Fruit fly (Drosophila melanogaster) whole organism, pupa: ENCODE data around the gene CycD.

Experiments used
- CG10348 ChIP-seq: fragments of 200-800 bp; sonication (Bioruptor generic); IDR thresholded peaks from 2 replicates; pipeline ENCODE4 v1.3.6; 2022; ENCODE audit warnings: missing biosample characterization, missing genetic modification characterization
- CG12605 ChIP-seq: fragments of 200-800 bp; sonication (Bioruptor generic); IDR thresholded peaks from 2 replicates; pipeline ENCODE4 v1.3.6; 2022; ENCODE audit warnings: missing biosample characterization, missing genetic modification characterization
- CG13204 ChIP-seq: fragments of 200-800 bp; sonication (Bioruptor generic); optimal IDR thresholded peaks from 2 replicates; lab custom pipeline; 2018; ENCODE audit warnings: missing biosample characterization, mild to moderate bottlenecking, missing genetic modification characterization, moderate library complexity
- CG14655 ChIP-seq: fragments of 200-800 bp; sonication (Bioruptor generic); optimal IDR thresholded peaks from 3 replicates; lab custom pipeline; 2017; ENCODE audit warnings: mild to moderate bottlenecking, missing biosample characterization, missing genetic modification reagents, missing genetic modification characterization
- CG15710 ChIP-seq: fragments of 200-800 bp; sonication (Bioruptor generic); optimal IDR thresholded peaks from 2 replicates; lab custom pipeline; 2018; ENCODE audit warnings: missing biosample characterization, mild to moderate bottlenecking, missing genetic modification characterization, moderate library complexity
- CG17806 ChIP-seq: fragments of 200-800 bp; sonication (Bioruptor generic); optimal IDR thresholded peaks from 2 replicates; lab custom pipeline; 2018; ENCODE audit warnings: missing biosample characterization, mild to moderate bottlenecking, missing genetic modification characterization, moderate library complexity
- CG32121 ChIP-seq: fragments of 200-800 bp; sonication (Bioruptor generic); IDR thresholded peaks from 2 replicates; pipeline ENCODE4 v1.3.6; 2022; ENCODE audit warnings: missing biosample characterization, missing genetic modification characterization
- CG34367 ChIP-seq: fragments of 200-800 bp; sonication (Bioruptor generic); optimal IDR thresholded peaks from 2 replicates; lab custom pipeline; 2018; ENCODE audit warnings: missing biosample characterization, mild to moderate bottlenecking, missing genetic modification characterization
- CG4496 ChIP-seq: fragments of 200-800 bp; sonication (Bioruptor generic); IDR thresholded peaks from 3 replicates; pipeline ENCODE4 v1.3.6; 2022; ENCODE audit warnings: missing biosample characterization, missing genetic modification characterization
- CG8159 ChIP-seq: fragments of 200-800 bp; sonication (Bioruptor generic); optimal IDR thresholded peaks from 3 replicates; lab custom pipeline; 2018; ENCODE audit warnings: missing biosample characterization, mild to moderate bottlenecking, missing genetic modification characterization, moderate library complexity
- CG8301 ChIP-seq: fragments of 200-800 bp; sonication (Bioruptor generic); optimal IDR thresholded peaks from 2 replicates; lab custom pipeline; 2018; ENCODE audit warnings: missing biosample characterization, mild to moderate bottlenecking, missing genetic modification characterization
- CG9948 ChIP-seq: fragments of 200-800 bp; sonication (Bioruptor generic); optimal IDR thresholded peaks from 2 replicates; lab custom pipeline; 2018; ENCODE audit warnings: missing biosample characterization, mild to moderate bottlenecking, missing genetic modification characterization, moderate library complexity
- D1 ChIP-seq: fragments of 200-800 bp; sonication (Bioruptor generic); optimal IDR thresholded peaks from 2 replicates; lab custom pipeline; 2018; ENCODE audit warnings: missing biosample characterization, mild to moderate bottlenecking, missing genetic modification characterization, moderate library complexity
- EcR ChIP-seq: fragments of 200-800 bp; sonication (Bioruptor generic); optimal IDR thresholded peaks from 3 replicates; lab custom pipeline; 2019; ENCODE audit warnings: missing biosample characterization, missing genetic modification characterization, mild to moderate bottlenecking, moderate library complexity, missing genetic modification reagents
- Ets98B ChIP-seq: fragments of 200-800 bp; sonication (Bioruptor generic); IDR thresholded peaks from 2 replicates; pipeline ENCODE4 v1.3.6; 2022; ENCODE audit warnings: missing biosample characterization, missing genetic modification characterization
- Pif1A ChIP-seq: fragments of 200-800 bp; sonication (Bioruptor generic); optimal IDR thresholded peaks from 3 replicates; lab custom pipeline; 2016; ENCODE audit warnings: missing biosample characterization, missing genetic modification characterization
- Pif1B ChIP-seq: fragments of 200-800 bp; sonication (Bioruptor generic); optimal IDR thresholded peaks from 3 replicates; lab custom pipeline; 2016; ENCODE audit warnings: missing biosample characterization, missing genetic modification characterization
- Snoo ChIP-seq: fragments of 200-800 bp; sonication (Bioruptor generic); optimal IDR thresholded peaks from 3 replicates; lab custom pipeline; 2017; ENCODE audit warnings: missing biosample characterization, mild to moderate bottlenecking, missing genetic modification characterization, inconsistent platforms
- fd96Ca ChIP-seq: fragments of 200-800 bp; sonication (Bioruptor generic); IDR thresholded peaks from 3 replicates; pipeline ENCODE4 v1.3.6; 2022; ENCODE audit warnings: missing biosample characterization, missing genetic modification characterization
- gl ChIP-seq: fragments of 200-800 bp; sonication (Bioruptor generic); optimal IDR thresholded peaks from 2 replicates; lab custom pipeline; 2018; ENCODE audit warnings: missing biosample characterization, mild to moderate bottlenecking, missing genetic modification characterization
- rn ChIP-seq: fragments of 200-800 bp; sonication (Bioruptor generic); IDR thresholded peaks from 2 replicates; pipeline ENCODE4 v1.3.6; 2022; ENCODE audit warnings: missing biosample characterization, missing genetic modification characterization

CycD gene

DNA sequence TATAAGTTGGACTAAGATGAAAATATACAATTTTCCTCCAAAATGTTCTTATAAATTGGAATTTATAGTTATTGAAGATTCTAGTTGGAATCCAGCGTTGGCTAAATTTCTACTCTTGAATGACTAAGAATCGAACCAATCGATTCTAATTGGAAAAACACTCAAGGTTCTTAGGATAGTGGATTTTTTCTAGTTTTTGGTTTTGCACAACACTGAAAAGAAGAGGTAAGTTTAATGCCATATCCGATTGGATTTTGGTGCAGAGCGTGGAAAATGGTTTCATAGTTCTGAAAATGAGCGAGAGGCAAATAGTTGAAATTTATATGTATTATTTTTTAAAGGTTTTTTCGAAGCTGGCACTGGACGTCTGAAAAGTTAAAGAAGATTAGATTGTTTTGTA, 33.9 kb downstream of the CycD start:
- TF ChIP-seq Pif1A (no peak), EcR (no peak), CG17806 (no peak), fd96Ca (GFP tag; lab: Robert Waterston, UW) (no peak)

- TF ChIP-seq EcR (peak; percentile 50), CG10348 (no peak), CG8159 (no peak), CG14655 (GFP tag; lab: Kevin White, UChicago) (no peak)
Measured at dm6 chrX:15874437-15874836, 35.0 kb downstream of the CycD start.

dm6 chrX:15870777-15871757, 38.4 kb downstream of the CycD start:
- no peak for TF ChIP-seq CG12605 (GFP tag; lab: Robert Waterston, UW)

dm6 chrX:15869843-15870242, 39.6 kb downstream of the CycD start, which contains the start of gene CG16952:
CG16952 (plus strand) TSS chrX:15870183.
- TF ChIP-seq Snoo (tag; lab: Kevin White, UChicago) = no peak
- TF ChIP-seq Pif1A = no peak
- no peak for TF ChIP-seq gl (tag; lab: Kevin White, UChicago)
- TF ChIP-seq CG34367 (tag; lab: Kevin White, UChicago) = no peak
- no peak for TF ChIP-seq rn
- TF ChIP-seq Ets98B (GFP tag; lab: Robert Waterston, UW) = no peak
- no peak for TF ChIP-seq EcR
- TF ChIP-seq, all 21 proteins: peak for 0

dm6 chrX:15868781-15869180, 40.7 kb downstream of the CycD start:
- TF ChIP-seq Snoo (tag; lab: Kevin White, UChicago) (no peak), rn (no peak), D1 (tag; lab: Kevin White, UChicago) (no peak), EcR (no peak), CG15710 (tag; lab: Kevin White, UChicago) (no peak), Pif1A (no peak), Pif1B (GFP tag; lab: Kevin White, UChicago) (no peak), CG8301 (no peak), gl (tag; lab: Kevin White, UChicago) (no peak), CG13204 (GFP tag; lab: Kevin White, UChicago) (no peak)

- TF ChIP-seq CG12605 (GFP tag; lab: Robert Waterston, UW) (peak; percentile 100), CG9948 (peak; percentile 99), rn (peak; percentile 97), CG34367 (tag; lab: Kevin White, UChicago) (peak; percentile 99), CG8159 (peak; percentile 100), D1 (tag; lab: Kevin White, UChicago) (peak; percentile 100), Pif1B (GFP tag; lab: Kevin White, UChicago) (peak; percentile 100), fd96Ca (GFP tag; lab: Robert Waterston, UW) (no peak), Ets98B (GFP tag; lab: Robert Waterston, UW) (peak; percentile 100), CG15710 (tag; lab: Kevin White, UChicago) (peak; percentile 100), gl (tag; lab: Kevin White, UChicago) (peak; percentile 98), CG13204 (GFP tag; lab: Kevin White, UChicago) (peak; percentile 98), CG17806 (peak; percentile 100), CG14655 (GFP tag; lab: Kevin White, UChicago) (peak; percentile 99), CG32121 (GFP tag; lab: Robert Waterston, UW) (peak; percentile 100), Snoo (tag; lab: Kevin White, UChicago) (peak; percentile 99), Pif1A (peak; percentile 99), CG8301 (peak; percentile 99), CG4496 (GFP tag; lab: Robert Waterston, UW) (peak; percentile 100), EcR (peak; percentile 85), CG10348 (no peak; the same call in 1 of the 2 replicates)
Measured at dm6 chrX:15867863-15868262, 41.6 kb downstream of the CycD start, which contains the start of gene Gapdh2. Gapdh2 (plus strand) TSS chrX:15868145.

- TF ChIP-seq gl (tag; lab: Kevin White, UChicago) = no peak
- TF ChIP-seq CG17806 = no peak
- TF ChIP-seq CG12605 (GFP tag; lab: Robert Waterston, UW) = no peak
- TF ChIP-seq rn = no peak
- TF ChIP-seq CG8159 = no peak
- no peak for TF ChIP-seq CG32121 (GFP tag; lab: Robert Waterston, UW)
- no peak for TF ChIP-seq D1 (tag; lab: Kevin White, UChicago)
- no peak for TF ChIP-seq CG4496 (GFP tag; lab: Robert Waterston, UW)
- TF ChIP-seq Snoo (tag; lab: Kevin White, UChicago) = no peak
- no peak for TF ChIP-seq Ets98B (GFP tag; lab: Robert Waterston, UW)
- TF ChIP-seq CG8301 = no peak
- TF ChIP-seq CG9948 = no peak
- TF ChIP-seq Pif1B (GFP tag; lab: Kevin White, UChicago) = no peak
- TF ChIP-seq CG14655 (GFP tag; lab: Kevin White, UChicago) = no peak
- no peak for TF ChIP-seq CG10348
- no peak for TF ChIP-seq EcR
- no peak for TF ChIP-seq CG34367 (tag; lab: Kevin White, UChicago)
Measured at dm6 chrX:15866799-15867412, 42.6 kb downstream of the CycD start.
